Fruit fly (Drosophila melanogaster) whole organism, embryonic: ENCODE results near the gene Cyp311a1.

Experiments
- Abd-B ChIP-seq: fragments of 200-800 bp; sonication (Bioruptor generic); optimal IDR thresholded peaks from 2 replicates; lab custom pipeline; 2018; ENCODE audit warnings: missing biosample characterization, mild to moderate bottlenecking, missing genetic modification characterization, moderate library complexity
- Bgb ChIP-seq: fragments of 200-800 bp; sonication (Bioruptor generic); IDR thresholded peaks from 2 replicates; pipeline ENCODE4 v1.3.6; 2022; ENCODE audit warnings: missing biosample characterization, missing genetic modification characterization; ENCODE audit not compliant: partially characterized antibody
- CG12659 ChIP-seq: fragments of 200-800 bp; sonication (Bioruptor generic); optimal IDR thresholded peaks from 3 replicates; lab custom pipeline; 2017; ENCODE audit warnings: mild to moderate bottlenecking, missing biosample characterization, missing genetic modification reagents, missing genetic modification characterization
- CG14710 ChIP-seq: fragments of 200-800 bp; sonication (Bioruptor generic); optimal IDR thresholded peaks from 3 replicates; lab custom pipeline; 2019; ENCODE audit warnings: missing biosample characterization, mild to moderate bottlenecking, missing genetic modification characterization, moderate library complexity
- CG15269 ChIP-seq: fragments of 200-800 bp; sonication (Bioruptor generic); optimal IDR thresholded peaks from 2 replicates; lab custom pipeline; 2018; ENCODE audit warnings: missing biosample characterization, mild to moderate bottlenecking, missing genetic modification characterization, moderate library complexity
- CG17186 ChIP-seq: fragments of 200-800 bp; sonication (Bioruptor generic); optimal IDR thresholded peaks from 3 replicates; lab custom pipeline; 2017; ENCODE audit warnings: missing biosample characterization, missing genetic modification reagents, missing genetic modification characterization
- CG17802 ChIP-seq: fragments of 200-800 bp; sonication (Bioruptor generic); optimal IDR thresholded peaks from 2 replicates; lab custom pipeline; 2018; ENCODE audit warnings: missing biosample characterization, mild to moderate bottlenecking, missing genetic modification characterization, moderate library complexity
- CG17912 ChIP-seq: fragments of 200-800 bp; sonication (Bioruptor generic); optimal IDR thresholded peaks from 2 replicates; lab custom pipeline; 2018; ENCODE audit warnings: missing biosample characterization, mild to moderate bottlenecking, missing genetic modification characterization
- CG4424 ChIP-seq: fragments of 200-800 bp; sonication (Bioruptor generic); optimal IDR thresholded peaks from 3 replicates; lab custom pipeline; 2016; ENCODE audit warnings: missing biosample characterization, missing genetic modification characterization
- CG4617 ChIP-seq: fragments of 200-800 bp; sonication (Bioruptor generic); optimal IDR thresholded peaks from 3 replicates; lab custom pipeline; 2016; ENCODE audit warnings: missing biosample characterization, missing genetic modification characterization, borderline replicate concordance
- CG7357 ChIP-seq: fragments of 200-800 bp; sonication (Bioruptor generic); IDR thresholded peaks from 3 replicates; pipeline ENCODE4 v1.3.6; 2022; ENCODE audit warnings: missing biosample characterization, missing genetic modification characterization
- CG8765 ChIP-seq: fragments of 200-800 bp; sonication (Bioruptor generic); IDR thresholded peaks from 2 replicates; pipeline ENCODE4 v1.3.6; 2022; ENCODE audit warnings: missing biosample characterization, missing genetic modification characterization
- Chrac-16 ChIP-seq: fragments of 200-800 bp; sonication (Bioruptor generic); optimal IDR thresholded peaks from 3 replicates; lab custom pipeline; 2016; ENCODE audit warnings: missing biosample characterization, missing genetic modification characterization
- D19A ChIP-seq: fragments of 200-800 bp; optimal IDR thresholded peaks from 3 replicates; lab custom pipeline; 2019; ENCODE audit warnings: missing biosample characterization, mild to moderate bottlenecking, missing genetic modification characterization, moderate library complexity
- D19B ChIP-seq: fragments of 200-800 bp; sonication (Bioruptor generic); optimal IDR thresholded peaks from 2 replicates; lab custom pipeline; 2017; ENCODE audit warnings: missing biosample characterization, mild to moderate bottlenecking, missing genetic modification characterization
- Dbx ChIP-seq: fragments of 200-800 bp; sonication (Bioruptor generic); IDR thresholded peaks from 3 replicates; pipeline ENCODE4 v1.3.6; 2022; ENCODE audit warnings: missing biosample characterization, missing genetic modification characterization
- Doc3 ChIP-seq: fragments of 200-800 bp; sonication (Bioruptor generic); IDR thresholded peaks from 3 replicates; pipeline ENCODE4 v1.3.6; 2022; ENCODE audit warnings: missing biosample characterization, missing genetic modification characterization; ENCODE audit not compliant: partially characterized antibody
- E2f2 ChIP-seq: fragments of 200-800 bp; sonication (Bioruptor generic); IDR thresholded peaks from 2 replicates; pipeline ENCODE4 v1.3.6; 2022; ENCODE audit warnings: missing biosample characterization, missing genetic modification characterization
- Ets97D ChIP-seq: fragments of 200-800 bp; sonication (Bioruptor generic); optimal IDR thresholded peaks from 3 replicates; lab custom pipeline; 2016; ENCODE audit warnings: missing biosample characterization, missing genetic modification characterization
- HmgZ ChIP-seq: fragments of 200-800 bp; sonication (Bioruptor generic); optimal IDR thresholded peaks from 2 replicates; lab custom pipeline; 2018; ENCODE audit warnings: missing biosample characterization, mild to moderate bottlenecking, missing genetic modification characterization
- MBD-R2 ChIP-seq: fragments of 200-800 bp; sonication (Bioruptor generic); IDR thresholded peaks from 2 replicates; pipeline ENCODE4 v1.3.6; 2022; ENCODE audit warnings: missing biosample characterization, missing genetic modification characterization
- MTF-1 ChIP-seq: fragments of 200-800 bp; sonication (Bioruptor generic); optimal IDR thresholded peaks from 2 replicates; lab custom pipeline; 2018; ENCODE audit warnings: missing biosample characterization, mild to moderate bottlenecking, missing genetic modification characterization, borderline replicate concordance
- Max ChIP-seq: fragments of 200-800 bp; sonication (Bioruptor generic); optimal IDR thresholded peaks from 2 replicates; lab custom pipeline; 2016; ENCODE audit warnings: missing biosample characterization, mild to moderate bottlenecking, missing genetic modification characterization
- Med ChIP-seq: fragments of 200-800 bp; sonication (Bioruptor generic); peaks from one replicate; lab custom pipeline; 2016; ENCODE audit warnings: missing biosample characterization, missing genetic modification characterization, mild to moderate bottlenecking, inconsistent platforms, moderate library complexity
- Nf-YC ChIP-seq: fragments of 200-800 bp; optimal IDR thresholded peaks from 3 replicates; lab custom pipeline; 2019; ENCODE audit warnings: missing biosample characterization, mild to moderate bottlenecking, missing genetic modification characterization, moderate library complexity
- Scr ChIP-seq: fragments of 200-800 bp; sonication (Bioruptor generic); IDR thresholded peaks from 2 replicates; pipeline ENCODE4 v1.3.6; 2022; ENCODE audit warnings: missing biosample characterization, missing genetic modification characterization; ENCODE audit not compliant: partially characterized antibody
- Xbp1 ChIP-seq: fragments of 200-800 bp; sonication (Bioruptor generic); optimal IDR thresholded peaks from 3 replicates; lab custom pipeline; 2016; ENCODE audit warnings: missing biosample characterization, mild to moderate bottlenecking, missing genetic modification characterization
- ab ChIP-seq: fragments of 200-800 bp; sonication (Bioruptor generic); optimal IDR thresholded peaks from 2 replicates; lab custom pipeline; 2016; ENCODE audit warnings: missing biosample characterization, missing genetic modification characterization
- al ChIP-seq: fragments of 200-800 bp; sonication (Bioruptor generic); IDR thresholded peaks from 2 replicates; pipeline ENCODE4 v1.3.6; 2022; ENCODE audit warnings: missing biosample characterization, missing genetic modification characterization
- bbx ChIP-seq: fragments of 200-800 bp; sonication (Bioruptor generic); IDR thresholded peaks from 2 replicates; pipeline ENCODE4 v1.3.6; 2022; ENCODE audit warnings: missing biosample characterization, missing genetic modification characterization; ENCODE audit not compliant: partially characterized antibody
- bigmax ChIP-seq: fragments of 200-800 bp; sonication (Bioruptor generic); optimal IDR thresholded peaks from 2 replicates; lab custom pipeline; 2018; ENCODE audit warnings: missing biosample characterization, mild to moderate bottlenecking, missing genetic modification characterization
- caup ChIP-seq: fragments of 200-800 bp; sonication (Bioruptor generic); optimal IDR thresholded peaks from 3 replicates; lab custom pipeline; 2017; ENCODE audit warnings: missing biosample characterization, mild to moderate bottlenecking, missing genetic modification characterization, moderate library complexity; ENCODE audit not compliant: severe bottlenecking
- cg ChIP-seq: fragments of 200-800 bp; sonication (Bioruptor generic); optimal IDR thresholded peaks from 3 replicates; lab custom pipeline; 2019; ENCODE audit warnings: missing biosample characterization, mild to moderate bottlenecking, missing genetic modification characterization, moderate library complexity
- dm ChIP-seq: fragments of 200-800 bp; sonication (Bioruptor generic); optimal IDR thresholded peaks from 3 replicates; lab custom pipeline; 2016; ENCODE audit warnings: missing biosample characterization, missing genetic modification characterization
- dpn ChIP-seq, 2 experiments: fragments of 200-800 bp; sonication (Bioruptor generic); optimal IDR thresholded peaks; 3 replicates each; lab custom pipeline; 2016; ENCODE audit warnings: missing biosample characterization in 2 of 2, missing genetic modification characterization in 2 of 2
- eyg ChIP-seq: fragments of 200-800 bp; sonication (Bioruptor generic); optimal IDR thresholded peaks from 3 replicates; lab custom pipeline; 2016; ENCODE audit warnings: missing biosample characterization, missing genetic modification characterization
- inv ChIP-seq: fragments of 200-800 bp; sonication (Bioruptor generic); IDR thresholded peaks from 2 replicates; pipeline ENCODE4 v1.3.6; 2022; ENCODE audit warnings: missing biosample characterization, missing genetic modification characterization; ENCODE audit not compliant: partially characterized antibody
- jumu ChIP-seq: fragments of 200-800 bp; sonication (Bioruptor generic); optimal IDR thresholded peaks from 3 replicates; lab custom pipeline; 2016; ENCODE audit warnings: missing biosample characterization, missing genetic modification characterization
- maf-S ChIP-seq: fragments of 200-800 bp; sonication (Bioruptor generic); optimal IDR thresholded peaks from 2 replicates; lab custom pipeline; 2016; ENCODE audit warnings: missing biosample characterization, missing genetic modification characterization
- mam ChIP-seq: fragments of 200-800 bp; sonication (Bioruptor generic); optimal IDR thresholded peaks from 3 replicates; lab custom pipeline; 2016; ENCODE audit warnings: missing biosample characterization, missing genetic modification characterization
- nerfin-1 ChIP-seq: fragments of 200-800 bp; sonication (Bioruptor generic); optimal IDR thresholded peaks from 3 replicates; lab custom pipeline; 2019; ENCODE audit warnings: missing biosample characterization, mild to moderate bottlenecking, missing genetic modification characterization, moderate library complexity
- nmo ChIP-seq: fragments of 200-800 bp; sonication (Bioruptor generic); optimal IDR thresholded peaks from 2 replicates; lab custom pipeline; 2018; ENCODE audit warnings: missing biosample characterization, mild to moderate bottlenecking, missing genetic modification characterization, moderate library complexity
- sim ChIP-seq: fragments of 200-800 bp; sonication (Bioruptor generic); IDR thresholded peaks from 2 replicates; pipeline ENCODE4 v1.3.6; 2022; ENCODE audit warnings: missing biosample characterization, missing genetic modification characterization
- slbo ChIP-seq: fragments of 200-800 bp; sonication (Bioruptor generic); IDR thresholded peaks from 2 replicates; pipeline ENCODE4 v1.3.6; 2022; ENCODE audit warnings: missing biosample characterization, missing genetic modification characterization
- trem ChIP-seq: fragments of 200-800 bp; optimal IDR thresholded peaks from 3 replicates; lab custom pipeline; 2019; ENCODE audit warnings: missing biosample characterization, mild to moderate bottlenecking, missing genetic modification characterization, moderate library complexity
- unc-4 ChIP-seq: fragments of 200-800 bp; sonication (Bioruptor generic); IDR thresholded peaks from 2 replicates; pipeline ENCODE4 v1.3.6; 2022; ENCODE audit warnings: missing biosample characterization, missing genetic modification characterization; ENCODE audit not compliant: partially characterized antibody
- vnd ChIP-seq: fragments of 200-800 bp; sonication (Bioruptor generic); IDR thresholded peaks from 3 replicates; pipeline ENCODE4 v1.3.6; 2022; ENCODE audit warnings: missing biosample characterization, missing genetic modification characterization; ENCODE audit not compliant: partially characterized antibody
- zen2 ChIP-seq: fragments of 200-800 bp; sonication (Bioruptor generic); IDR thresholded peaks from 3 replicates; pipeline ENCODE4 v1.3.6; 2022; ENCODE audit warnings: missing biosample characterization, missing genetic modification characterization; ENCODE audit not compliant: partially characterized antibody

Cyp311a1 gene

dm6 chrX:12028825-12029514, 2.3 kb downstream of the Cyp311a1 start, which contains the start of gene Usp7 (continued):
- TF ChIP-seq Nf-YC (tag; lab: Kevin White, UChicago), result peak; percentile 25
- TF ChIP-seq trem, result peak; percentile 42
- peak; percentile 89 for TF ChIP-seq cg (GFP tag; lab: Kevin White, UChicago)
- no peak for TF ChIP-seq jumu (GFP tag; lab: Kevin White, UChicago)
- TF ChIP-seq zen2 (GFP tag; lab: Robert Waterston, UW), result peak; percentile 81
- TF ChIP-seq maf-S, result peak; percentile 2
- peak; percentile 26 for TF ChIP-seq CG4617 (GFP tag; lab: Kevin White, UChicago)
- TF ChIP-seq bbx (GFP tag; lab: Robert Waterston, UW), result peak; percentile 97
- peak; percentile 56 for TF ChIP-seq CG14710
- TF ChIP-seq Xbp1 (GFP tag; lab: Kevin White, UChicago), result peak; percentile 35
- peak; percentile 41 for TF ChIP-seq Chrac-16 (GFP tag; lab: Kevin White, UChicago)
- TF ChIP-seq CG7357 (GFP tag; lab: Robert Waterston, UW), result peak; percentile 51; the same call in 1 of the 3 replicates
- peak; percentile 54 for TF ChIP-seq slbo (GFP tag; lab: Robert Waterston, UW)
- no peak for TF ChIP-seq D19B
- TF ChIP-seq inv (GFP tag; lab: Robert Waterston, UW), result peak; percentile 95
- TF ChIP-seq vnd (GFP tag; lab: Robert Waterston, UW), result peak; percentile 91
- peak; percentile 42 for TF ChIP-seq nerfin-1 (tag; lab: Kevin White, UChicago)
- 0 out of 2 replicates have a peak, but pooled peaks have one; percentile 12 for TF ChIP-seq al (GFP tag; lab: Robert Waterston, UW)
- TF ChIP-seq dpn (GFP tag; optimal IDR thresholded peaks at IDR 0.05; lab: Kevin White, UChicago), result peak in 1 of 2 experiments; percentile 35
- peak; percentile 91 for TF ChIP-seq unc-4
- peak; percentile 92 for TF ChIP-seq Doc3
- peak; percentile 73 for TF ChIP-seq E2f2 (GFP tag; lab: Robert Waterston, UW)
- no peak for TF ChIP-seq bigmax
- peak; percentile 98 for TF ChIP-seq Bgb
- peak; percentile 71 for TF ChIP-seq Med (GFP tag; lab: Kevin White, UChicago)
- TF ChIP-seq Max (GFP tag; lab: Kevin White, UChicago), result peak; percentile 17
- peak; percentile 58; the same call in 1 of the 3 replicates for TF ChIP-seq Dbx
- peak; percentile 7 for TF ChIP-seq D19A
- TF ChIP-seq CG15269, result no peak
- peak; percentile 12 for TF ChIP-seq mam (GFP tag; lab: Kevin White, UChicago)
- TF ChIP-seq MTF-1, result peak; percentile 49
- peak; percentile 86 for TF ChIP-seq CG17802 (tag; lab: Kevin White, UChicago)
- TF ChIP-seq HmgZ (tag; lab: Kevin White, UChicago), result peak; percentile 14
- TF ChIP-seq Abd-B (GFP tag; lab: Kevin White, UChicago), result peak; percentile 58
- peak; percentile 61 for TF ChIP-seq MBD-R2 (GFP tag; lab: Robert Waterston, UW)
- TF ChIP-seq CG8765 (GFP tag; lab: Robert Waterston, UW), result no peak
- TF ChIP-seq Ets97D (GFP tag; lab: Kevin White, UChicago), result peak; percentile 85
- no peak for TF ChIP-seq sim (GFP tag; lab: Robert Waterston, UW)
- peak; percentile 0 for TF ChIP-seq CG4424
- peak; percentile 69 for TF ChIP-seq CG17912 (GFP tag; lab: Kevin White, UChicago)
- TF ChIP-seq caup (GFP tag; lab: Kevin White, UChicago), result peak; percentile 15
- peak; percentile 75 for TF ChIP-seq CG12659 (GFP tag; lab: Kevin White, UChicago)
- TF ChIP-seq eyg, result no peak
- peak; percentile 61 for TF ChIP-seq nmo (GFP tag; lab: Kevin White, UChicago)
- TF ChIP-seq CG17186, result peak; percentile 42
- peak; percentile 91 for TF ChIP-seq Scr (GFP tag; lab: Robert Waterston, UW)
- TF ChIP-seq dm, result peak; percentile 39
- TF ChIP-seq ab (GFP tag; lab: Kevin White, UChicago), result no peak
